Fruit fly (Drosophila melanogaster) whole organism, wandering third instar larva: ENCODE data around the gene DCX-EMAP.

Experiments
- Abd-B ChIP-seq: fragments of >200 bp; optimal IDR thresholded peaks from 2 replicates; lab custom pipeline; 2017; ENCODE audit warnings: missing biosample characterization, missing genetic modification characterization
- Hr78 ChIP-seq: fragments of >200 bp; optimal IDR thresholded peaks from 2 replicates; lab custom pipeline; 2017; ENCODE audit warnings: missing biosample characterization, missing genetic modification characterization
- OdsH ChIP-seq: fragments of 200-800 bp; sonication (Bioruptor generic); optimal IDR thresholded peaks from 2 replicates; lab custom pipeline; 2016; ENCODE audit warnings: missing biosample characterization, mild to moderate bottlenecking, missing genetic modification characterization
- Rel ChIP-seq, 2 experiments: fragments of 200-800 bp; sonication (Bioruptor generic) in 1 of 2; optimal IDR thresholded peaks; 2 replicates in 1 of 2; 3 replicates in 1 of 2; lab custom pipeline; 2016 to 2019; ENCODE audit warnings: mild to moderate bottlenecking in 2 of 2, missing biosample characterization in 2 of 2, missing genetic modification characterization in 2 of 2, moderate library complexity in 1 of 2
- Vsx2 ChIP-seq: fragments of 200-300, 225-300 bp; sonication (Bioruptor generic); optimal IDR thresholded peaks from 2 replicates; lab custom pipeline; 2018; ENCODE audit warnings: missing biosample characterization, missing genetic modification characterization; ENCODE audit not compliant: partially characterized antibody
- dl ChIP-seq, 2 experiments: fragments of 175-275, 200-275 bp in 1 of 2; fragments of 200-275 bp in 1 of 2; sonication (Bioruptor generic); optimal IDR thresholded peaks; lab custom pipeline; 2018; ENCODE audit warnings: mild to moderate bottlenecking in 2 of 2, missing biosample characterization in 2 of 2, missing genetic modification characterization in 2 of 2, moderate library complexity in 2 of 2; ENCODE audit not compliant: partially characterized antibody in 2 of 2, insufficient read depth in 1 of 2
- foxo ChIP-seq, 2 experiments: fragments of 200-800 bp; sonication (Bioruptor generic); optimal IDR thresholded peaks; 2 replicates in 1 of 2; 3 replicates in 1 of 2; lab custom pipeline; 2016 to 2017; ENCODE audit warnings: missing biosample characterization in 2 of 2, missing genetic modification characterization in 2 of 2
- pan ChIP-seq: fragments of >200 bp; optimal IDR thresholded peaks from 2 replicates; lab custom pipeline; 2017
- psq ChIP-seq: fragments of 200-800 bp; sonication (Bioruptor generic); optimal IDR thresholded peaks from 3 replicates; lab custom pipeline; 2017; ENCODE audit warnings: missing biosample characterization, mild to moderate bottlenecking, missing genetic modification characterization, moderate library complexity
- rgr ChIP-seq: fragments of 200-800 bp; sonication (Bioruptor generic); optimal IDR thresholded peaks from 3 replicates; lab custom pipeline; 2016; ENCODE audit warnings: missing biosample characterization, mild to moderate bottlenecking, missing genetic modification characterization
- sv ChIP-seq: fragments of 200-800 bp; sonication (Bioruptor generic); optimal IDR thresholded peaks from 3 replicates; lab custom pipeline; 2016; ENCODE audit warnings: missing biosample characterization, missing genetic modification characterization
- usp ChIP-seq: fragments of >200 bp; optimal IDR thresholded peaks from 2 replicates; lab custom pipeline; 2017; ENCODE audit warnings: missing biosample characterization, missing genetic modification characterization
- woc ChIP-seq: sonication (Bioruptor generic); optimal IDR thresholded peaks from 2 replicates; lab custom pipeline; 2016; ENCODE audit warnings: missing biosample characterization, mild to moderate bottlenecking, missing genetic modification characterization

DNA sequence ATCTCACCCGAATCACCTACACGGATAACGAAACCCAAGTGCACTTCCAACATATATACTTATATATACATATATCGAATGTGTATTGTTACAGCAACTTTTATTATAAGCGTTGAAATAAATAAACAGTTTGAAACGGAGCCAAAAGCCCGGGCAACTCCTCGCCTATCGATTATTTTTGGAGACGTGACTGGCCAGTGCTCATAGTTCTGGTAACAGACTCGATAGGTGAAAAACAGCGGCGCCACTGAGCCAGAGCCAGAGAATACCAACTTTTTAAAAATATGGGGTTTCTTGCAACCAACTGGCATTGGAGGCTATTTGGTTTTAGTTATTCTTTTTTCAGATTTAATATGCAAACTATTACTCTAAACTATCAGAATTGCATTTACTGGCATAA is 39.2 kb downstream of the DCX-EMAP start:
- TF ChIP-seq usp (GFP tag; lab: Kevin White, UChicago) (no peak), pan (lab: Kevin White, UChicago) (no peak), rgr (GFP tag; lab: Kevin White, UChicago) (no peak), Hr78 (no peak), Abd-B (GFP tag; lab: Kevin White, UChicago) (no peak), psq (GFP tag; lab: Kevin White, UChicago) (no peak), woc (GFP tag; lab: Kevin White, UChicago) (no peak), dl (GFP tag; optimal IDR thresholded peaks at IDR 0.05; lab: Kevin White, UChicago; ENCODE audit: insufficient read depth in 1 of 2, partially characterized antibody in 2 of 2) (no peak), sv (no peak), foxo (GFP tag; optimal IDR thresholded peaks at IDR 0.05; lab: Kevin White, UChicago) (no peak), Rel (GFP tag; optimal IDR thresholded peaks at IDR 0.05; lab: Kevin White, UChicago) (no peak), Rel (tag; optimal IDR thresholded peaks at IDR 0.05; lab: Kevin White, UChicago) (no peak), OdsH (GFP tag; lab: Kevin White, UChicago) (no peak), Vsx2 (GFP tag; lab: Kevin White, UChicago) (no peak)
